Worm (Caenorhabditis elegans) whole organism, late embryonic: ENCODE data around the gene C16D9.1.

Experiments
- F13H6.1 ChIP-seq: sonication (generic microtip); optimal IDR thresholded peaks from 2 replicates; lab custom pipeline; 2016; ENCODE audit warnings: missing genetic modification characterization, missing compliant biosample characterization
- K02D7.2 ChIP-seq: sonication (generic microtip); optimal IDR thresholded peaks from 2 replicates; lab custom pipeline; 2017; ENCODE audit warnings: mild to moderate bottlenecking, missing genetic modification characterization, missing compliant biosample characterization
- K09A11.1 ChIP-seq: sonication (generic microtip); optimal IDR thresholded peaks from 2 replicates; lab custom pipeline; 2017; ENCODE audit warnings: antibody characterized with exemption, mild to moderate bottlenecking, missing genetic modification characterization, missing compliant biosample characterization; ENCODE audit not compliant: insufficient read depth
- T23F11.4 ChIP-seq: fragments of 200-800 bp; sonication (Bioruptor generic); optimal IDR thresholded peaks from 2 replicates; lab custom pipeline; 2018; ENCODE audit warnings: mild to moderate bottlenecking, missing genetic modification characterization, missing compliant biosample characterization
- Y22D7AL.16 ChIP-seq: sonication (generic microtip); optimal IDR thresholded peaks from 2 replicates; lab custom pipeline; 2016; ENCODE audit warnings: missing genetic modification characterization, missing compliant biosample characterization
- ama-1 ChIP-seq: fragments of 150-350 bp; optimal IDR thresholded peaks from 2 replicates; lab custom pipeline; 2014
- ceh-19 ChIP-seq: fragments of 200-800 bp; sonication (Bioruptor generic); optimal IDR thresholded peaks from 2 replicates; lab custom pipeline; 2018; ENCODE audit warnings: mild to moderate bottlenecking, missing genetic modification characterization, missing compliant biosample characterization
- ceh-30 ChIP-seq: fragments of 150-350 bp; optimal IDR thresholded peaks from 2 replicates; lab custom pipeline; 2014; ENCODE audit warnings: missing biosample characterization, missing genetic modification characterization
- ceh-48 ChIP-seq: sonication (generic microtip); optimal IDR thresholded peaks from 2 replicates; lab custom pipeline; 2016; ENCODE audit warnings: missing genetic modification characterization, inconsistent platforms, missing compliant biosample characterization
- ceh-9 ChIP-seq: sonication (generic microtip); optimal IDR thresholded peaks from 2 replicates; lab custom pipeline; 2016; ENCODE audit warnings: mild to moderate bottlenecking, missing genetic modification characterization, inconsistent platforms, missing compliant biosample characterization
- che-1 ChIP-seq: sonication (generic microtip); optimal IDR thresholded peaks from 2 replicates; lab custom pipeline; 2016; ENCODE audit warnings: mild to moderate bottlenecking, missing genetic modification characterization, missing compliant biosample characterization
- dmd-4 ChIP-seq: sonication (generic microtip); optimal IDR thresholded peaks from 2 replicates; lab custom pipeline; 2016; ENCODE audit warnings: borderline replicate concordance, missing genetic modification characterization, missing compliant biosample characterization
- elt-2 ChIP-seq: sonication (generic microtip); optimal IDR thresholded peaks from 2 replicates; lab custom pipeline; 2016; ENCODE audit warnings: missing genetic modification reagents, missing genetic modification characterization, missing compliant biosample characterization
- eyg-1 ChIP-seq: sonication (generic microtip); optimal IDR thresholded peaks from 2 replicates; lab custom pipeline; 2016; ENCODE audit warnings: missing genotype, missing genetic modification characterization, missing compliant biosample characterization
- fax-1 ChIP-seq: sonication (generic microtip); optimal IDR thresholded peaks from 2 replicates; lab custom pipeline; 2016; ENCODE audit warnings: missing genotype, missing genetic modification characterization, missing compliant biosample characterization
- fkh-10 ChIP-seq: fragments of 150-350 bp; optimal IDR thresholded peaks from 2 replicates; lab custom pipeline; 2014; ENCODE audit warnings: missing biosample characterization, missing genetic modification reagents, missing genetic modification characterization
- fkh-6 ChIP-seq: sonication (generic microtip); optimal IDR thresholded peaks from 2 replicates; lab custom pipeline; 2016; ENCODE audit warnings: missing genetic modification characterization, missing compliant biosample characterization
- gmeb-2 ChIP-seq: sonication (generic microtip); optimal IDR thresholded peaks from 2 replicates; lab custom pipeline; 2016; ENCODE audit warnings: missing genetic modification characterization, inconsistent platforms, missing compliant biosample characterization
- hlh-13 ChIP-seq: fragments of 200-800 bp; sonication (Bioruptor generic); optimal IDR thresholded peaks from 2 replicates; lab custom pipeline; 2018; ENCODE audit warnings: mild to moderate bottlenecking, missing genetic modification characterization, missing compliant biosample characterization
- hlh-8 ChIP-seq: sonication (generic microtip); optimal IDR thresholded peaks from 2 replicates; lab custom pipeline; 2016; ENCODE audit warnings: missing genotype, missing genetic modification characterization, missing compliant biosample characterization
- madf-2 ChIP-seq: sonication (generic microtip); optimal IDR thresholded peaks from 2 replicates; lab custom pipeline; 2017; ENCODE audit warnings: missing genetic modification characterization, missing compliant biosample characterization
- mec-3 ChIP-seq: sonication (generic microtip); optimal IDR thresholded peaks from 2 replicates; lab custom pipeline; 2016; ENCODE audit warnings: borderline replicate concordance, missing genetic modification characterization, missing compliant biosample characterization
- odd-2 ChIP-seq: sonication (generic microtip); optimal IDR thresholded peaks from 2 replicates; lab custom pipeline; 2017; ENCODE audit warnings: antibody characterized with exemption, mild to moderate bottlenecking, missing genetic modification characterization, missing compliant biosample characterization
- pat-9 ChIP-seq: fragments of 200-800 bp; sonication (Bioruptor generic); optimal IDR thresholded peaks from 2 replicates; lab custom pipeline; 2018; ENCODE audit warnings: mild to moderate bottlenecking, missing genetic modification characterization, moderate library complexity, missing compliant biosample characterization
- pha-2 ChIP-seq: sonication (generic microtip); optimal IDR thresholded peaks from 2 replicates; lab custom pipeline; 2017; ENCODE audit warnings: mild to moderate bottlenecking, missing genetic modification characterization, missing compliant biosample characterization
- pqm-1 ChIP-seq: sonication (generic microtip); optimal IDR thresholded peaks from 2 replicates; lab custom pipeline; 2016; ENCODE audit warnings: missing genetic modification characterization, missing compliant biosample characterization
- pros-1 ChIP-seq: fragments of 150-350 bp; optimal IDR thresholded peaks from 2 replicates; lab custom pipeline; 2014; ENCODE audit warnings: missing biosample characterization, missing genetic modification reagents, missing genetic modification characterization
- rnt-1 ChIP-seq: sonication (generic microtip); optimal IDR thresholded peaks from 2 replicates; lab custom pipeline; 2016; ENCODE audit warnings: missing genetic modification characterization, missing compliant biosample characterization
- sdc-2 ChIP-seq: sonication (generic microtip); optimal IDR thresholded peaks from 2 replicates; lab custom pipeline; 2016; ENCODE audit warnings: missing genotype, missing genetic modification characterization, missing compliant biosample characterization
- sox-4 ChIP-seq: sonication (generic microtip); optimal IDR thresholded peaks from 2 replicates; lab custom pipeline; 2017; ENCODE audit warnings: mild to moderate bottlenecking, missing genetic modification characterization, inconsistent platforms, missing compliant biosample characterization
- unc-3 ChIP-seq, 2 experiments: fragments of 200-800 bp in 1 of 2; sonication (Bioruptor generic) in 1 of 2; sonication (generic microtip) in 1 of 2; conservative IDR thresholded peaks in 1 of 2; optimal IDR thresholded peaks in 1 of 2; 2 replicates each; pipeline versions ENCODE4 v1.3.6 to Lab custom; 2016 to 2022; ENCODE audit warnings: missing compliant biosample characterization in 2 of 2, missing genetic modification characterization in 2 of 2, missing genetic modification reagents in 1 of 2
- unc-42 ChIP-seq: sonication (generic microtip); optimal IDR thresholded peaks from 2 replicates; lab custom pipeline; 2016; ENCODE audit warnings: missing genotype, missing genetic modification characterization, missing compliant biosample characterization
- ztf-16 ChIP-seq: sonication (generic microtip); optimal IDR thresholded peaks from 2 replicates; lab custom pipeline; 2017; ENCODE audit warnings: missing genetic modification characterization, missing compliant biosample characterization

C16D9.1 gene

DNA sequence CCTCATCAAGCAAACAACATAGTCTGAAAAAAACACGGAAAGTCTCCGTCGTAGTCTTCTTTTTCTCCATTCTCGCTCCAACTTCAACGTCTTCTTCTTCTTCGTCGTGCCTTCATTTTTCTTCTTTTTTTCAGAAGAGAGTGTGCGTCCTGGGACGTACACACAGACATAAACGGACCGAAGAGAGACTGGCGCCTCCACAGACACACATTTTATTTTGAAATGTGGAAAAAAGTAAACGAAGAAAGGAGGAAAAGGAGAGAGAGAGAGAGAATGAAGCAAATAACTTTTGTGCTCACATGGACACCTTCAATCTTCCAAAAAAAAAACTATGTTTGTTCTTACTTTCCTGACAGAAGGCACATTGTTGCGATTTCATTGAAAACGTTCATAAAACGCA is 44.0 kb upstream of the C16D9.1 start:
- no peak for TF ChIP-seq ama-1
- no peak for TF ChIP-seq pha-2 (tag; lab: Kevin White, UChicago)
- TF ChIP-seq unc-3 (GFP tag; conservative IDR thresholded peaks at IDR 0.05; lab: Robert Waterston, UW), result no peak
- no peak for TF ChIP-seq unc-3 (tag; optimal IDR thresholded peaks at IDR 0.05; lab: Kevin White, UChicago)
- no peak for TF ChIP-seq fkh-10
- no peak for TF ChIP-seq fax-1 (tag; lab: Kevin White, UChicago)
- TF ChIP-seq ztf-16 (tag; lab: Kevin White, UChicago), result no peak
- no peak for TF ChIP-seq pros-1
- no peak for TF ChIP-seq pqm-1 (tag; lab: Kevin White, UChicago)
- no peak for TF ChIP-seq unc-42 (tag; lab: Kevin White, UChicago)
- TF ChIP-seq mec-3, result no peak
- TF ChIP-seq rnt-1 (tag; lab: Kevin White, UChicago), result no peak
- TF ChIP-seq ceh-19 (GFP tag; lab: Kevin White, UChicago), result no peak
- TF ChIP-seq eyg-1 (tag; lab: Kevin White, UChicago), result no peak
- TF ChIP-seq, all 69 proteins: peak for 0

DNA sequence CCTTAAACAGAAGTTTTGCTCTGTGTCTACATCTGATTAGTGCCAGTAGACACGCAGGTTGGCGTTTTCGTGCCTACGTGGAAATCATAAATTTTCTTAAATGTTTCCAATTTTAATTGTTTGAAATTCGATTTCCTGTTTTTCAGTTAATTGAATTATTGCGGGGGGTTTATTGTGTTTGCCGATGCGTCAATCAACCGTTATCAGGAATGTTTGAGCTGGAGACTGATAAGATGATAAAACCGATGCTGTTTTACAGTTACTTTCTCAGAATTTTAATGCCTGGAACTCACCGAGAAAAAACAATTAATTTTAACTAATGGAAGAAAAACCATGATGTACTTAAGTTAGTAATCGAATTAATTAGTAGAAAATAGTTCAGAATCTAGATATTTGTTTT is 42.0 kb upstream of the C16D9.1 start:
- TF ChIP-seq elt-2 (tag; lab: Kevin White, UChicago) (peak; percentile 87), dmd-4 (no peak)
- TF ChIP-seq, all 69 proteins: peak for 1

DNA sequence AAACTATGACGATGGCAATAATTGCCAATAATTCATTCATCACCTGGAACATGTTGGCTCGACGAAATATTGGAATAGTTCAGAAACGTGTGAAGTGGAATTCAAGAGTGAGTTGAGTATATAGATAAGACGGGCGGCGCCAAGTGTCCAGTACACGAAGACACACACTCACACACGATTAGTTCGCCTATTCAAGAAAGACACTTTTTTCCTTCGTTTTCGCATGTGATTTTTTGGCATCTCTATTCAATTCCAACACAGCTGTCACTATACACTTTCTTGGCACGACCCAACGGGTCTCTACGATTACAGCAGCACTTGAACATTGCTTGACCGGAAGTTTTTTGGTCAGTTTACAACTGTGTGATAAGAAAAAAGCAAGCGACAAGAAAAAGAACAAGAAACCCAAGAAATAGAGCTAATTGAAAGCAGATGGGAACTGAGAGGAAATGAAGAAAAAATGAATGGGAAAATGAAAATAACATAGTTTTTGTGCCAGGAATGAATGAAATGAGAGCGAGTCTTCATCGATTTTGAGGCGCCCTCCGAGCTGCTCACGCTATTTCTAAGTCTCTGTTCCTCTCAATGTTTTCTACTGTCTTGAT is 41.4 kb upstream of the C16D9.1 start, which contains the start of gene K07C11.8:
TSS of gene K07C11.8 (minus strand) at position 224 of the 605 bp plus-strand sequence.
- TF ChIP-seq ceh-48 (tag; lab: Kevin White, UChicago), result peak; percentile 51
- TF ChIP-seq K09A11.1 (tag; lab: Kevin White, UChicago), result no peak

- TF ChIP-seq F13H6.1 (tag; lab: Kevin White, UChicago) (no peak), Y22D7AL.16 (tag; lab: Kevin White, UChicago) (no peak), che-1 (tag; lab: Kevin White, UChicago) (no peak), pros-1 (no peak)
Measured at ce11 chrV:8219550-8219949, 39.6 kb upstream of the C16D9.1 start.

ce11 chrV:8221083-8221538 is 38.0 kb upstream of the C16D9.1 start, which contains the start of the genes cogc-6 and air-1:
TSS of gene cogc-6 (minus strand) at chrV:8221316.
TSS of gene air-1 (plus strand) at chrV:8221488.
- TF ChIP-seq T23F11.4 (GFP tag; lab: Kevin White, UChicago) (no peak), che-1 (tag; lab: Kevin White, UChicago) (no peak), hlh-8 (no peak), dmd-4 (no peak), madf-2 (tag; lab: Kevin White, UChicago) (no peak), pros-1 (no peak), pqm-1 (tag; lab: Kevin White, UChicago) (no peak), pha-2 (tag; lab: Kevin White, UChicago) (no peak), sdc-2 (tag; lab: Kevin White, UChicago) (no peak), pat-9 (tag; lab: Kevin White, UChicago) (no peak), mec-3 (no peak), ceh-30 (tag; lab: Kevin White, UChicago) (no peak), sox-4 (tag; lab: Kevin White, UChicago) (no peak), hlh-13 (GFP tag; lab: Kevin White, UChicago) (no peak), ceh-9 (tag; lab: Kevin White, UChicago) (no peak), odd-2 (no peak), unc-3 (GFP tag; conservative IDR thresholded peaks at IDR 0.05; lab: Robert Waterston, UW) (no peak), unc-3 (tag; optimal IDR thresholded peaks at IDR 0.05; lab: Kevin White, UChicago) (no peak), K02D7.2 (tag; lab: Kevin White, UChicago) (no peak), gmeb-2 (tag; lab: Kevin White, UChicago) (no peak), fkh-6 (no peak)
